Fruit fly (Drosophila melanogaster) whole organism, pupa: Measurements from ENCODE around the gene dpr9.

Source experiments
- CG10348 ChIP-seq: fragments of 200-800 bp; sonication (Bioruptor generic); IDR thresholded peaks from 2 replicates; pipeline ENCODE4 v1.3.6; 2022; ENCODE audit warnings: missing biosample characterization, missing genetic modification characterization
- CG12605 ChIP-seq: fragments of 200-800 bp; sonication (Bioruptor generic); IDR thresholded peaks from 2 replicates; pipeline ENCODE4 v1.3.6; 2022; ENCODE audit warnings: missing biosample characterization, missing genetic modification characterization
- CG13204 ChIP-seq: fragments of 200-800 bp; sonication (Bioruptor generic); optimal IDR thresholded peaks from 2 replicates; lab custom pipeline; 2018; ENCODE audit warnings: missing biosample characterization, mild to moderate bottlenecking, missing genetic modification characterization, moderate library complexity
- CG14655 ChIP-seq: fragments of 200-800 bp; sonication (Bioruptor generic); optimal IDR thresholded peaks from 3 replicates; lab custom pipeline; 2017; ENCODE audit warnings: mild to moderate bottlenecking, missing biosample characterization, missing genetic modification reagents, missing genetic modification characterization
- CG15710 ChIP-seq: fragments of 200-800 bp; sonication (Bioruptor generic); optimal IDR thresholded peaks from 2 replicates; lab custom pipeline; 2018; ENCODE audit warnings: missing biosample characterization, mild to moderate bottlenecking, missing genetic modification characterization, moderate library complexity
- CG17806 ChIP-seq: fragments of 200-800 bp; sonication (Bioruptor generic); optimal IDR thresholded peaks from 2 replicates; lab custom pipeline; 2018; ENCODE audit warnings: missing biosample characterization, mild to moderate bottlenecking, missing genetic modification characterization, moderate library complexity
- CG32121 ChIP-seq: fragments of 200-800 bp; sonication (Bioruptor generic); IDR thresholded peaks from 2 replicates; pipeline ENCODE4 v1.3.6; 2022; ENCODE audit warnings: missing biosample characterization, missing genetic modification characterization
- CG34367 ChIP-seq: fragments of 200-800 bp; sonication (Bioruptor generic); optimal IDR thresholded peaks from 2 replicates; lab custom pipeline; 2018; ENCODE audit warnings: missing biosample characterization, mild to moderate bottlenecking, missing genetic modification characterization
- CG4496 ChIP-seq: fragments of 200-800 bp; sonication (Bioruptor generic); IDR thresholded peaks from 3 replicates; pipeline ENCODE4 v1.3.6; 2022; ENCODE audit warnings: missing biosample characterization, missing genetic modification characterization
- CG8159 ChIP-seq: fragments of 200-800 bp; sonication (Bioruptor generic); optimal IDR thresholded peaks from 3 replicates; lab custom pipeline; 2018; ENCODE audit warnings: missing biosample characterization, mild to moderate bottlenecking, missing genetic modification characterization, moderate library complexity
- CG8301 ChIP-seq: fragments of 200-800 bp; sonication (Bioruptor generic); optimal IDR thresholded peaks from 2 replicates; lab custom pipeline; 2018; ENCODE audit warnings: missing biosample characterization, mild to moderate bottlenecking, missing genetic modification characterization
- CG9948 ChIP-seq: fragments of 200-800 bp; sonication (Bioruptor generic); optimal IDR thresholded peaks from 2 replicates; lab custom pipeline; 2018; ENCODE audit warnings: missing biosample characterization, mild to moderate bottlenecking, missing genetic modification characterization, moderate library complexity
- D1 ChIP-seq: fragments of 200-800 bp; sonication (Bioruptor generic); optimal IDR thresholded peaks from 2 replicates; lab custom pipeline; 2018; ENCODE audit warnings: missing biosample characterization, mild to moderate bottlenecking, missing genetic modification characterization, moderate library complexity
- EcR ChIP-seq: fragments of 200-800 bp; sonication (Bioruptor generic); optimal IDR thresholded peaks from 3 replicates; lab custom pipeline; 2019; ENCODE audit warnings: missing biosample characterization, missing genetic modification characterization, mild to moderate bottlenecking, moderate library complexity, missing genetic modification reagents
- Ets98B ChIP-seq: fragments of 200-800 bp; sonication (Bioruptor generic); IDR thresholded peaks from 2 replicates; pipeline ENCODE4 v1.3.6; 2022; ENCODE audit warnings: missing biosample characterization, missing genetic modification characterization
- Pif1A ChIP-seq: fragments of 200-800 bp; sonication (Bioruptor generic); optimal IDR thresholded peaks from 3 replicates; lab custom pipeline; 2016; ENCODE audit warnings: missing biosample characterization, missing genetic modification characterization
- Pif1B ChIP-seq: fragments of 200-800 bp; sonication (Bioruptor generic); optimal IDR thresholded peaks from 3 replicates; lab custom pipeline; 2016; ENCODE audit warnings: missing biosample characterization, missing genetic modification characterization
- Snoo ChIP-seq: fragments of 200-800 bp; sonication (Bioruptor generic); optimal IDR thresholded peaks from 3 replicates; lab custom pipeline; 2017; ENCODE audit warnings: missing biosample characterization, mild to moderate bottlenecking, missing genetic modification characterization, inconsistent platforms
- fd96Ca ChIP-seq: fragments of 200-800 bp; sonication (Bioruptor generic); IDR thresholded peaks from 3 replicates; pipeline ENCODE4 v1.3.6; 2022; ENCODE audit warnings: missing biosample characterization, missing genetic modification characterization
- gl ChIP-seq: fragments of 200-800 bp; sonication (Bioruptor generic); optimal IDR thresholded peaks from 2 replicates; lab custom pipeline; 2018; ENCODE audit warnings: missing biosample characterization, mild to moderate bottlenecking, missing genetic modification characterization
- rn ChIP-seq: fragments of 200-800 bp; sonication (Bioruptor generic); IDR thresholded peaks from 2 replicates; pipeline ENCODE4 v1.3.6; 2022; ENCODE audit warnings: missing biosample characterization, missing genetic modification characterization

dpr9 gene

dm6 chr3R:15076963-15077362 is at the start of gene dpr9:
dpr9 (minus strand) TSS chr3R:15077206.
- TF ChIP-seq D1 (tag; lab: Kevin White, UChicago) (no peak), CG12605 (GFP tag; lab: Robert Waterston, UW) (no peak), CG8301 (no peak), Snoo (tag; lab: Kevin White, UChicago) (no peak), Ets98B (no peak), CG9948 (tag; lab: Kevin White, UChicago) (no peak), Pif1B (GFP tag; lab: Kevin White, UChicago) (no peak), CG34367 (tag; lab: Kevin White, UChicago) (no peak), CG10348 (no peak), CG8159 (tag; lab: Kevin White, UChicago) (no peak), CG32121 (no peak), EcR (GFP tag; lab: Kevin White, UChicago) (no peak), fd96Ca (GFP tag; lab: Robert Waterston, UW) (no peak), gl (tag; lab: Kevin White, UChicago) (no peak)
- TF ChIP-seq, all 21 proteins: peak for 0

dm6 chr3R:15125796-15126195 is 48.8 kb upstream of the dpr9 start:
- no peak for TF ChIP-seq CG14655
- TF ChIP-seq Snoo (tag; lab: Kevin White, UChicago) = no peak
- TF ChIP-seq CG8301 = no peak
- TF ChIP-seq CG9948 (tag; lab: Kevin White, UChicago) = no peak
- TF ChIP-seq EcR (GFP tag; lab: Kevin White, UChicago) = no peak
- TF ChIP-seq rn (GFP tag; lab: Robert Waterston, UW) = no peak
- no peak for TF ChIP-seq Pif1B (GFP tag; lab: Kevin White, UChicago)
- no peak for TF ChIP-seq CG10348
- no peak for TF ChIP-seq D1 (tag; lab: Kevin White, UChicago)
- no peak for TF ChIP-seq CG8159 (tag; lab: Kevin White, UChicago)
- no peak for TF ChIP-seq CG13204 (GFP tag; lab: Kevin White, UChicago)
- TF ChIP-seq CG12605 (GFP tag; lab: Robert Waterston, UW) = no peak
- TF ChIP-seq CG32121 = no peak
- TF ChIP-seq Pif1A (GFP tag; lab: Kevin White, UChicago) = no peak
- TF ChIP-seq CG17806 (tag; lab: Kevin White, UChicago) = no peak
- TF ChIP-seq CG4496 (GFP tag; lab: Robert Waterston, UW) = no peak

dm6 chr3R:15124559-15124958 is 47.6 kb upstream of the dpr9 start:
- TF ChIP-seq gl (tag; lab: Kevin White, UChicago) (no peak), CG8301 (no peak), CG13204 (GFP tag; lab: Kevin White, UChicago) (no peak), CG17806 (tag; lab: Kevin White, UChicago) (no peak), rn (GFP tag; lab: Robert Waterston, UW) (no peak), CG32121 (no peak), Pif1B (GFP tag; lab: Kevin White, UChicago) (no peak), Pif1A (GFP tag; lab: Kevin White, UChicago) (no peak), fd96Ca (GFP tag; lab: Robert Waterston, UW) (no peak), CG12605 (GFP tag; lab: Robert Waterston, UW) (no peak), CG10348 (no peak), CG8159 (tag; lab: Kevin White, UChicago) (no peak), CG15710 (tag; lab: Kevin White, UChicago) (no peak), CG34367 (tag; lab: Kevin White, UChicago) (no peak)

dm6 chr3R:15123036-15123715 is 46.2 kb upstream of the dpr9 start:
- TF ChIP-seq Pif1B (GFP tag; lab: Kevin White, UChicago) = no peak
- no peak for TF ChIP-seq CG15710 (tag; lab: Kevin White, UChicago)
- no peak for TF ChIP-seq CG14655
- TF ChIP-seq Pif1A (GFP tag; lab: Kevin White, UChicago) = no peak
- no peak for TF ChIP-seq CG12605 (GFP tag; lab: Robert Waterston, UW)
- TF ChIP-seq CG10348 = no peak
- TF ChIP-seq CG9948 (tag; lab: Kevin White, UChicago) = no peak
- no peak for TF ChIP-seq CG17806 (tag; lab: Kevin White, UChicago)
- TF ChIP-seq CG32121 = no peak
- no peak for TF ChIP-seq D1 (tag; lab: Kevin White, UChicago)
- TF ChIP-seq CG8159 (tag; lab: Kevin White, UChicago) = no peak
- no peak for TF ChIP-seq CG34367 (tag; lab: Kevin White, UChicago)
- no peak for TF ChIP-seq rn (GFP tag; lab: Robert Waterston, UW)
- no peak for TF ChIP-seq gl (tag; lab: Kevin White, UChicago)
- no peak for TF ChIP-seq Ets98B
- no peak for TF ChIP-seq CG8301
- TF ChIP-seq EcR (GFP tag; lab: Kevin White, UChicago) = no peak
- TF ChIP-seq fd96Ca (GFP tag; lab: Robert Waterston, UW) = no peak
- TF ChIP-seq, all 21 proteins: peak for 0

- no peak for TF ChIP-seq fd96Ca (GFP tag; lab: Robert Waterston, UW)
- no peak for TF ChIP-seq CG15710 (tag; lab: Kevin White, UChicago)
- TF ChIP-seq Pif1B (GFP tag; lab: Kevin White, UChicago) = no peak
- TF ChIP-seq Pif1A (GFP tag; lab: Kevin White, UChicago) = no peak
- no peak for TF ChIP-seq CG13204 (GFP tag; lab: Kevin White, UChicago)
- no peak for TF ChIP-seq gl (tag; lab: Kevin White, UChicago)
- TF ChIP-seq CG12605 (GFP tag; lab: Robert Waterston, UW) = no peak
- TF ChIP-seq CG34367 (tag; lab: Kevin White, UChicago) = no peak
- TF ChIP-seq D1 (tag; lab: Kevin White, UChicago) = no peak
Observed at dm6 chr3R:15121599-15122394, 44.8 kb upstream of the dpr9 start.
